Worm (Caenorhabditis elegans) whole organism, young adult: Measurements from ENCODE around the gene R02D5.7.

Experiments used
- B0019.2 ChIP-seq: fragments of 200-800 bp; sonication (Bioruptor generic); conservative IDR thresholded peaks from 2 replicates; pipeline ENCODE4 v1.3.6; 2022; ENCODE audit warnings: missing genetic modification reagents, missing genetic modification characterization, missing compliant biosample characterization
- B0336.3 ChIP-seq: fragments of 200-800 bp; sonication (Bioruptor generic); IDR thresholded peaks from 2 replicates; pipeline ENCODE4 v1.3.6; 2022; ENCODE audit warnings: missing genetic modification characterization, missing compliant biosample characterization
- F33H1.4 ChIP-seq: fragments of 200-800 bp; sonication (Bioruptor generic); IDR thresholded peaks from 2 replicates; pipeline ENCODE4 v1.3.6; 2022; ENCODE audit warnings: missing genetic modification reagents, missing genetic modification characterization, missing compliant biosample characterization
- F57C9.4 ChIP-seq: sonication (generic microtip); optimal IDR thresholded peaks from 2 replicates; lab custom pipeline; 2017; ENCODE audit warnings: mild to moderate bottlenecking, missing genetic modification characterization, missing compliant biosample characterization
- Y53G8AR.9 ChIP-seq: fragments of 200-800 bp; sonication (Bioruptor generic); conservative IDR thresholded peaks from 2 replicates; pipeline ENCODE4 v1.3.6; 2022; ENCODE audit warnings: missing genetic modification reagents, missing genetic modification characterization, missing compliant biosample characterization
- ama-1 ChIP-seq, 3 experiments: fragments of 150-350 bp in 1 of 3; sonication (generic microtip) in 2 of 3; optimal IDR thresholded peaks; 2 replicates each; lab custom pipeline; 2014 to 2018; ENCODE audit warnings: missing biosample characterization in 2 of 3, missing genetic modification characterization in 2 of 3, missing genetic modification reagents in 2 of 3
- attf-6 ChIP-seq: fragments of 200-800 bp; sonication (Bioruptor generic); IDR thresholded peaks from 2 replicates; pipeline ENCODE4 v1.3.6; 2022; ENCODE audit warnings: missing genetic modification reagents, missing genetic modification characterization, missing compliant biosample characterization
- ceh-100 ChIP-seq: fragments of 200-800 bp; sonication (Bioruptor generic); IDR thresholded peaks from 2 replicates; pipeline ENCODE4 v1.3.6; 2022; ENCODE audit warnings: missing genetic modification reagents, missing genetic modification characterization, missing compliant biosample characterization
- ceh-58 ChIP-seq: fragments of 200-800 bp; sonication (Bioruptor generic); IDR thresholded peaks from 2 replicates; pipeline ENCODE4 v1.3.6; 2022; ENCODE audit warnings: missing genetic modification characterization, missing compliant biosample characterization
- chd-7 ChIP-seq: sonication (generic microtip); optimal IDR thresholded peaks from 2 replicates; lab custom pipeline; 2016; ENCODE audit warnings: mild to moderate bottlenecking, missing genetic modification characterization, moderate library complexity, missing compliant biosample characterization
- dpl-1 ChIP-seq: fragments of 150-350 bp; optimal IDR thresholded peaks from 2 replicates; lab custom pipeline; 2014; ENCODE audit warnings: missing biosample characterization, missing genetic modification reagents, missing genetic modification characterization
- egl-44 ChIP-seq: fragments of 200-800 bp; sonication (Bioruptor generic); IDR thresholded peaks from 2 replicates; pipeline ENCODE4 v1.3.6; 2022; ENCODE audit warnings: missing genetic modification reagents, missing genetic modification characterization, missing compliant biosample characterization
- him-1 ChIP-seq: sonication (generic microtip); optimal IDR thresholded peaks from 2 replicates; lab custom pipeline; 2016; ENCODE audit warnings: missing genotype, missing genetic modification reagents, missing genetic modification characterization, missing compliant biosample characterization
- hlh-12 ChIP-seq: sonication (generic microtip); optimal IDR thresholded peaks from 2 replicates; lab custom pipeline; 2016; ENCODE audit warnings: missing genetic modification characterization, missing compliant biosample characterization
- hmg-1.2 ChIP-seq: fragments of 200-800 bp; sonication (Bioruptor generic); IDR thresholded peaks from 2 replicates; pipeline ENCODE4 v1.3.6; 2022; ENCODE audit warnings: missing genetic modification reagents, missing genetic modification characterization, missing compliant biosample characterization
- hrde-1 ChIP-seq: sonication (generic microtip); optimal IDR thresholded peaks from 2 replicates; lab custom pipeline; 2016; ENCODE audit warnings: missing genetic modification characterization, mild to moderate bottlenecking, missing compliant biosample characterization, moderate library complexity, missing genotype, missing genetic modification reagents, borderline replicate concordance
- lag-1 ChIP-seq: fragments of 200-800 bp; sonication (Bioruptor generic); IDR thresholded peaks from 2 replicates; pipeline ENCODE4 v1.3.6; 2022; ENCODE audit warnings: missing genetic modification reagents, missing genetic modification characterization, missing compliant biosample characterization
- lin-54 ChIP-seq: fragments of 200-800 bp; sonication (Bioruptor generic); optimal IDR thresholded peaks from 2 replicates; lab custom pipeline; 2018; ENCODE audit warnings: mild to moderate bottlenecking, missing genetic modification characterization, missing compliant biosample characterization
- lsy-27 ChIP-seq: sonication (generic microtip); optimal IDR thresholded peaks from 2 replicates; lab custom pipeline; 2017; ENCODE audit warnings: missing genetic modification characterization, mild to moderate bottlenecking, missing compliant biosample characterization, antibody characterized with exemption, missing genotype, borderline replicate concordance; ENCODE audit not compliant: insufficient read depth
- madf-10 ChIP-seq: sonication (generic microtip); optimal IDR thresholded peaks from 2 replicates; lab custom pipeline; 2016; ENCODE audit warnings: mild to moderate bottlenecking, missing genetic modification characterization, missing compliant biosample characterization
- madf-6 ChIP-seq: fragments of 200-800 bp; sonication (Bioruptor generic); IDR thresholded peaks from 2 replicates; pipeline ENCODE4 v1.3.6; 2022; ENCODE audit warnings: missing genetic modification reagents, missing genetic modification characterization, missing compliant biosample characterization
- mcd-1 ChIP-seq: fragments of 200-800 bp; sonication (Bioruptor generic); IDR thresholded peaks from 2 replicates; pipeline ENCODE4 v1.3.6; 2022; ENCODE audit warnings: missing genetic modification reagents, missing genetic modification characterization, missing compliant biosample characterization
- nfyb-1 ChIP-seq: fragments of 200-800 bp; sonication (Bioruptor generic); IDR thresholded peaks from 2 replicates; pipeline ENCODE4 v1.3.6; 2022; ENCODE audit warnings: missing genetic modification reagents, missing genetic modification characterization, missing compliant biosample characterization
- nhr-179 ChIP-seq: sonication (generic microtip); optimal IDR thresholded peaks from 2 replicates; lab custom pipeline; 2016; ENCODE audit warnings: mild to moderate bottlenecking, missing genetic modification characterization, missing compliant biosample characterization
- rec-8 ChIP-seq, 2 experiments: sonication (generic microtip); optimal IDR thresholded peaks; 2 replicates each; lab custom pipeline; 2016; ENCODE audit warnings: mild to moderate bottlenecking in 2 of 2, missing genetic modification characterization in 2 of 2, missing genetic modification reagents in 2 of 2, missing genotype in 2 of 2, missing biosample characterization in 1 of 2, missing compliant biosample characterization in 1 of 2, moderate library complexity in 1 of 2
- rpc-1 ChIP-seq, 2 experiments: fragments of 150-350 bp in 1 of 2; sonication (generic microtip) in 1 of 2; optimal IDR thresholded peaks; 2 replicates each; lab custom pipeline; 2014 to 2018; ENCODE audit warnings: missing biosample characterization in 1 of 2, missing genetic modification characterization in 1 of 2, missing genetic modification reagents in 1 of 2, missing genotype in 1 of 2
- snpc-3.4 ChIP-seq: sonication (generic microtip); optimal IDR thresholded peaks from 2 replicates; lab custom pipeline; 2017; ENCODE audit warnings: missing genetic modification characterization, mild to moderate bottlenecking, missing compliant biosample characterization, antibody characterized with exemption, moderate library complexity, missing genotype, missing genetic modification reagents
- snpc-4 ChIP-seq, 5 experiments: fragments of 150-350 bp in 1 of 5; sonication (generic microtip) in 4 of 5; optimal IDR thresholded peaks; 2 replicates each; lab custom pipeline; 2014 to 2018; ENCODE audit warnings: missing genetic modification characterization in 5 of 5, missing biosample characterization in 3 of 5, antibody characterized with exemption in 2 of 5, mild to moderate bottlenecking in 2 of 5, missing compliant biosample characterization in 2 of 5, missing genotype in 2 of 5, moderate library complexity in 2 of 5, missing genetic modification reagents in 1 of 5
- tbp1 ChIP-seq: fragments of 200-800 bp; sonication (Bioruptor generic); optimal IDR thresholded peaks from 2 replicates; lab custom pipeline; 2018; ENCODE audit warnings: mild to moderate bottlenecking, missing genetic modification characterization, missing compliant biosample characterization
- unc-130 ChIP-seq: sonication (generic microtip); optimal IDR thresholded peaks from 2 replicates; lab custom pipeline; 2016; ENCODE audit warnings: missing genetic modification reagents, missing genetic modification characterization, missing compliant biosample characterization
- unc-62 ChIP-seq: fragments of 150-350 bp; optimal IDR thresholded peaks from 2 replicates; lab custom pipeline; 2014; ENCODE audit warnings: missing biosample characterization, missing genetic modification reagents, missing genetic modification characterization
- xnd-1 ChIP-seq: sonication (generic microtip); optimal IDR thresholded peaks from 2 replicates; lab custom pipeline; 2016; ENCODE audit warnings: missing genotype, missing genetic modification reagents, missing genetic modification characterization, missing compliant biosample characterization
- zfh-2 ChIP-seq: fragments of 200-800 bp; sonication (Bioruptor generic); conservative IDR thresholded peaks from 2 replicates; pipeline ENCODE4 v1.3.6; 2022; ENCODE audit warnings: missing genetic modification reagents, missing genetic modification characterization, missing compliant biosample characterization

Gene R02D5.7

ce11 chrV:14463087-14463486 lies 18.2 kb downstream of the R02D5.7 start, which contains the start of gene F08H9.3 (continued):
- peak; percentile 69 for TF ChIP-seq tbp1 (GFP tag; lab: Kevin White, UChicago)
- TF ChIP-seq snpc-4 (GFP tag; optimal IDR thresholded peaks at IDR 0.05; lab: Kevin White, UChicago), result peak; percentile 85
- TF ChIP-seq snpc-4 (tag; optimal IDR thresholded peaks at IDR 0.05; lab: Kevin White, UChicago), result peak; percentile 90 to 98 (median 94)
- peak; percentile 95 for TF ChIP-seq hmg-1.2 (GFP tag; lab: Robert Waterston, UW)

ce11 chrV:14462653-14463052 lies 18.6 kb downstream of the R02D5.7 start:
- no peak for TF ChIP-seq lsy-27 (tag; lab: Kevin White, UChicago)
- TF ChIP-seq chd-7, result no peak
- TF ChIP-seq hlh-12 (tag; lab: Kevin White, UChicago), result no peak
- no peak for TF ChIP-seq snpc-4 (GFP tag; optimal IDR thresholded peaks at IDR 0.05; lab: Kevin White, UChicago)
- TF ChIP-seq snpc-4 (tag; optimal IDR thresholded peaks at IDR 0.05; lab: Kevin White, UChicago), result no peak
- no peak for TF ChIP-seq lag-1 (GFP tag; lab: Robert Waterston, UW)
- no peak for TF ChIP-seq B0019.2 (GFP tag; lab: Robert Waterston, UW)
- no peak for TF ChIP-seq unc-130
- TF ChIP-seq egl-44, result no peak
- no peak for TF ChIP-seq rpc-1 (optimal IDR thresholded peaks at IDR 0.05; lab: Kevin White, UChicago)
- TF ChIP-seq rpc-1 (tag; optimal IDR thresholded peaks at IDR 0.05; lab: Kevin White, UChicago), result no peak
- TF ChIP-seq mcd-1 (GFP tag; lab: Robert Waterston, UW), result no peak

- TF ChIP-seq ceh-58 (GFP tag; lab: Robert Waterston, UW) (no peak), B0336.3 (GFP tag; lab: Robert Waterston, UW) (no peak), unc-62 (GFP tag; lab: Kevin White, UChicago) (no peak), zfh-2 (GFP tag; lab: Robert Waterston, UW) (peak; percentile 76), nfyb-1 (0 out of 2 replicates have a peak, but pooled peaks have one; percentile 15), snpc-3.4 (tag; lab: Kevin White, UChicago) (no peak)
These were observed 20.6 kb downstream of the R02D5.7 start, which contains the start of gene F08H9.2 for ce11 chrV:14460615-14461102. Gene F08H9.2, plus strand, starts transcription at chrV:14460665.

- TF ChIP-seq ama-1 (optimal IDR thresholded peaks at IDR 0.05; lab: Kevin White, UChicago) (no peak), ama-1 (GFP tag; optimal IDR thresholded peaks at IDR 0.05; lab: Kevin White, UChicago) (no peak), unc-130 (no peak), nhr-179 (tag; lab: Kevin White, UChicago) (no peak), snpc-4 (GFP tag; optimal IDR thresholded peaks at IDR 0.05; lab: Kevin White, UChicago) (no peak), snpc-4 (tag; optimal IDR thresholded peaks at IDR 0.05; lab: Kevin White, UChicago) (peak in 1 of 4 experiments; percentile 13), xnd-1 (peak; percentile 5), ceh-100 (GFP tag; lab: Robert Waterston, UW) (no peak), F33H1.4 (GFP tag; lab: Robert Waterston, UW) (0 out of 2 replicates have a peak, but pooled peaks have one; percentile 11), ceh-58 (GFP tag; lab: Robert Waterston, UW) (no peak), madf-10 (tag; lab: Kevin White, UChicago) (no peak), hrde-1 (tag; lab: Kevin White, UChicago) (peak; percentile 66), attf-6 (GFP tag; lab: Robert Waterston, UW) (no peak), him-1 (tag; lab: Kevin White, UChicago) (peak; percentile 17), F57C9.4 (tag; lab: Kevin White, UChicago) (no peak), dpl-1 (GFP tag; lab: Kevin White, UChicago) (no peak), rec-8 (tag; optimal IDR thresholded peaks at IDR 0.05; lab: Kevin White, UChicago) (no peak), lin-54 (GFP tag; lab: Kevin White, UChicago) (peak; percentile 9), madf-6 (0 out of 2 replicates have a peak, but pooled peaks have one; percentile 28), Y53G8AR.9 (GFP tag; lab: Robert Waterston, UW) (no peak)
These were observed 21.2 kb downstream of the R02D5.7 start for ce11 chrV:14460122-14460521.
